Fruit fly (Drosophila melanogaster): Measurements from ENCODE around the gene CG1703.

The CG1703 gene

dm6 chrX:11615652-11616495 is 4.1 kb downstream of the CG1703 start, which contains the start of the genes RPA3 and Met:
TSS of gene RPA3 (minus strand) at chrX:11615840.
TSS of gene Met (plus strand) at chrX:11616124.
- TF ChIP-seq CG17801 (GFP tag; optimal IDR thresholded peaks at IDR 0.05; ENCODE audit: partially characterized antibody), result peak; percentile 49

dm6 chrX:11616496-11616952 is 4.8 kb downstream of the CG1703 start:
- no peak for TF ChIP-seq CG17801 (GFP tag; optimal IDR thresholded peaks at IDR 0.05; ENCODE audit: partially characterized antibody)

dm6 chrX:11619617-11620016 is 7.9 kb downstream of the CG1703 start:
- TF ChIP-seq CG17801 (GFP tag; optimal IDR thresholded peaks at IDR 0.05; ENCODE audit: partially characterized antibody), result no peak

- no peak for TF ChIP-seq CG17801 (GFP tag; optimal IDR thresholded peaks at IDR 0.05; ENCODE audit: partially characterized antibody)
Measured at dm6 chrX:11620527-11620926, 8.8 kb downstream of the CG1703 start.

- TF ChIP-seq CG17801 (GFP tag; optimal IDR thresholded peaks at IDR 0.05; ENCODE audit: partially characterized antibody), result no peak
Measured at dm6 chrX:11621315-11621865, 9.7 kb downstream of the CG1703 start.

- peak; percentile 64 for TF ChIP-seq CG17801 (GFP tag; optimal IDR thresholded peaks at IDR 0.05; ENCODE audit: partially characterized antibody)
Measured at dm6 chrX:11621866-11622648, 10.3 kb downstream of the CG1703 start, which contains the start of gene Ptp10D. TSS of gene Ptp10D (plus strand) at chrX:11622015.

- TF ChIP-seq CG17801 (GFP tag; optimal IDR thresholded peaks at IDR 0.05; ENCODE audit: partially characterized antibody), result peak; percentile 96
Measured at dm6 chrX:11622649-11623425, 11.1 kb downstream of the CG1703 start.

- TF ChIP-seq CG17801 (GFP tag; optimal IDR thresholded peaks at IDR 0.05; ENCODE audit: partially characterized antibody), result no peak
Measured at dm6 chrX:11628986-11629571, 17.4 kb downstream of the CG1703 start.

dm6 chrX:11631704-11632103 is 20.0 kb downstream of the CG1703 start:
- no peak for TF ChIP-seq CG17801 (GFP tag; optimal IDR thresholded peaks at IDR 0.05; ENCODE audit: partially characterized antibody)

- no peak for TF ChIP-seq CG17801 (GFP tag; optimal IDR thresholded peaks at IDR 0.05; ENCODE audit: partially characterized antibody)
Measured at dm6 chrX:11640477-11640876, 28.8 kb downstream of the CG1703 start.

dm6 chrX:11643227-11643626 is 31.5 kb downstream of the CG1703 start:
- no peak for TF ChIP-seq CG17801 (GFP tag; optimal IDR thresholded peaks at IDR 0.05; ENCODE audit: partially characterized antibody)

dm6 chrX:11644530-11645080 is 32.9 kb downstream of the CG1703 start:
- no peak for TF ChIP-seq CG17801 (GFP tag; optimal IDR thresholded peaks at IDR 0.05; ENCODE audit: partially characterized antibody)

- no peak for TF ChIP-seq CG17801 (GFP tag; optimal IDR thresholded peaks at IDR 0.05; ENCODE audit: partially characterized antibody)
Measured at dm6 chrX:11651420-11651819, 39.7 kb downstream of the CG1703 start.

dm6 chrX:11652991-11653390 is 41.3 kb downstream of the CG1703 start:
- no peak for TF ChIP-seq CG17801 (GFP tag; optimal IDR thresholded peaks at IDR 0.05; ENCODE audit: partially characterized antibody)
